Worm (Caenorhabditis elegans): ENCODE results near the gene metl-5.

metl-5 gene

ce11 chrIII:4754001-4754561 is 48.7 kb upstream of the metl-5 start, which contains the start of the genes rps-0 and rbg-3 (continued):
- TF ChIP-seq arid-1 (GFP tag; conservative IDR thresholded peaks at IDR 0.05) (peak; percentile 57), unc-130 (GFP tag; optimal IDR thresholded peaks at IDR 0.05) (peak; percentile 67), lin-13 (GFP tag; optimal IDR thresholded peaks at IDR 0.05) (peak; percentile 84), nhr-25 (tag; optimal IDR thresholded peaks at IDR 0.05; ENCODE audit: borderline replicate concordance, insufficient read depth) (peak; percentile 81), zfp-2 (tag; optimal IDR thresholded peaks at IDR 0.05) (peak; percentile 77), unc-62 (GFP tag; optimal IDR thresholded peaks at IDR 0.05 in 1 of 2) (peak in 1 of 2 experiments; percentile 5), unc-62 (tag; optimal IDR thresholded peaks at IDR 0.05) (no peak), T26A8.4 (GFP tag; IDR thresholded peaks at IDR 0.05) (peak; percentile 74), php-3 (GFP tag; IDR thresholded peaks at IDR 0.05) (no peak), dmd-6 (GFP tag; IDR thresholded peaks at IDR 0.05) (peak; percentile 77), daf-16 (GFP tag; optimal IDR thresholded peaks at IDR 0.05) (peak in 1 of 2 experiments; percentile 33), daf-16 (tag; optimal IDR thresholded peaks at IDR 0.05) (peak; percentile 64), T20F7.1 (GFP tag; optimal IDR thresholded peaks at IDR 0.05) (peak; percentile 89), ceh-62 (tag; optimal IDR thresholded peaks at IDR 0.05) (no peak), mep-1 (tag; optimal IDR thresholded peaks at IDR 0.05) (peak; percentile 95), ceh-20 (GFP tag; IDR thresholded peaks at IDR 0.05) (0 out of 2 replicates have a peak, but pooled peaks have one; percentile 39), mdl-1 (tag; optimal IDR thresholded peaks at IDR 0.05) (peak in 1 of 2 experiments; percentile 64), nhr-11 (tag; optimal IDR thresholded peaks at IDR 0.05) (peak; percentile 92), ceh-28 (tag; optimal IDR thresholded peaks at IDR 0.05) (no peak)

ce11 chrIII:4756983-4757382 is 45.8 kb upstream of the metl-5 start, which contains the start of gene fbxl-2:
Gene fbxl-2, plus strand, starts transcription at chrIII:4757260.
- TF ChIP-seq attf-4 (tag; optimal IDR thresholded peaks at IDR 0.05) (no peak), ceh-62 (tag; optimal IDR thresholded peaks at IDR 0.05) (no peak), R02D3.7 (tag; optimal IDR thresholded peaks at IDR 0.05) (peak; percentile 37), lin-29 (GFP tag; IDR thresholded peaks at IDR 0.05) (peak; percentile 83), F49E8.2 (tag; optimal IDR thresholded peaks at IDR 0.05; ENCODE audit: borderline replicate concordance) (peak; percentile 28), hif-1 (tag; optimal IDR thresholded peaks at IDR 0.05) (peak; percentile 17 to 84), lir-3 (tag; optimal IDR thresholded peaks at IDR 0.05) (no peak), vab-7 (GFP tag; IDR thresholded peaks at IDR 0.05) (peak; percentile 67; the same call in 1 of the 2 replicates), ztf-7 (tag; optimal IDR thresholded peaks at IDR 0.05) (peak; percentile 84), mdl-1 (tag; optimal IDR thresholded peaks at IDR 0.05) (peak in 1 of 2 experiments; percentile 59), set-16 (GFP tag; IDR thresholded peaks at IDR 0.05) (peak; percentile 47; the same call in 1 of the 2 replicates), nhr-111 (GFP tag; optimal IDR thresholded peaks at IDR 0.05) (peak; percentile 55), nhr-77 (tag; optimal IDR thresholded peaks at IDR 0.05) (peak; percentile 94), zfp-2 (tag; optimal IDR thresholded peaks at IDR 0.05) (peak; percentile 71), T26A8.4 (GFP tag; IDR thresholded peaks at IDR 0.05) (peak; percentile 96), mdt-29 (GFP tag; IDR thresholded peaks at IDR 0.05) (peak; percentile 77), nhr-11 (tag; optimal IDR thresholded peaks at IDR 0.05) (peak; percentile 90), ZK546.5 (tag; optimal IDR thresholded peaks at IDR 0.05) (peak in 1 of 2 experiments; percentile 54), Y105C5A.15 (GFP tag; IDR thresholded peaks at IDR 0.05) (peak; percentile 75; the same call in 1 of the 2 replicates), lim-7 (GFP tag; IDR thresholded peaks at IDR 0.05) (peak; percentile 51; the same call in 1 of the 2 replicates), cey-2 (tag; optimal IDR thresholded peaks at IDR 0.05; ENCODE audit: borderline replicate concordance, insufficient read depth) (no peak), dmd-6 (GFP tag; IDR thresholded peaks at IDR 0.05) (peak; percentile 91), nhr-76 (tag; optimal IDR thresholded peaks at IDR 0.05) (no peak), D1046.2 (GFP tag; IDR thresholded peaks at IDR 0.05) (peak; percentile 82; the same call in 1 of the 2 replicates), egl-27 (tag; optimal IDR thresholded peaks at IDR 0.05) (no peak), duxl-1 (tag; optimal IDR thresholded peaks at IDR 0.05; ENCODE audit: poor library complexity) (peak; percentile 94), lin-38 (GFP tag; IDR thresholded peaks at IDR 0.05) (peak; percentile 94), madf-5 (GFP tag; IDR thresholded peaks at IDR 0.05) (peak in 1 of 2 experiments; percentile 73; a peak in 1 of 4 replicates), ceh-20 (GFP tag; IDR thresholded peaks at IDR 0.05) (peak; percentile 93), fos-1 (tag; optimal IDR thresholded peaks at IDR 0.05) (peak; percentile 3), php-3 (GFP tag; IDR thresholded peaks at IDR 0.05) (peak; percentile 73), nhr-25 (tag; optimal IDR thresholded peaks at IDR 0.05; ENCODE audit: borderline replicate concordance, insufficient read depth) (peak; percentile 68), unc-130 (GFP tag; optimal IDR thresholded peaks at IDR 0.05) (peak; percentile 71), rbr-2 (tag; optimal IDR thresholded peaks at IDR 0.05) (peak; percentile 94), lin-15B (tag; optimal IDR thresholded peaks at IDR 0.05) (peak; percentile 79), mep-1 (tag; optimal IDR thresholded peaks at IDR 0.05) (peak; percentile 95), daf-16 (GFP tag; optimal IDR thresholded peaks at IDR 0.05) (peak; percentile 55 to 84), daf-16 (tag; optimal IDR thresholded peaks at IDR 0.05) (peak; percentile 55), dmd-9 (GFP tag; IDR thresholded peaks at IDR 0.05) (peak; percentile 87), daf-12 (tag; optimal IDR thresholded peaks at IDR 0.05) (no peak)
